Fruit fly (Drosophila melanogaster) whole organism, embryonic: ENCODE data around the gene CG31960.

Experiments
- ATbp ChIP-seq: fragments of 200-800 bp; sonication (Bioruptor generic); optimal IDR thresholded peaks from 2 replicates; lab custom pipeline; 2017; ENCODE audit warnings: missing biosample characterization, mild to moderate bottlenecking, missing genetic modification characterization, missing genetic modification reagents
- Awh ChIP-seq: fragments of 200-800 bp; sonication (Bioruptor generic); IDR thresholded peaks from 2 replicates; pipeline ENCODE4, ENCODE4 v1.3.6; 2022; ENCODE audit warnings: missing biosample characterization, missing genetic modification characterization
- CG10366 ChIP-seq: fragments of 200-800 bp; sonication (Bioruptor generic); IDR thresholded peaks from 2 replicates; pipeline ENCODE4 v1.3.6; 2022; ENCODE audit warnings: missing biosample characterization, missing genetic modification characterization
- CG10654 ChIP-seq: fragments of 200-800 bp; sonication (Bioruptor generic); optimal IDR thresholded peaks from 2 replicates; lab custom pipeline; 2016; ENCODE audit warnings: missing biosample characterization, missing genetic modification characterization
- CG11560 ChIP-seq: fragments of 200-800 bp; sonication (Bioruptor generic); IDR thresholded peaks from 3 replicates; pipeline ENCODE4 v1.3.6; 2022; ENCODE audit warnings: missing biosample characterization, missing genetic modification characterization
- CG12769 ChIP-seq: fragments of 200-800 bp; sonication (Bioruptor generic); optimal IDR thresholded peaks from 2 replicates; lab custom pipeline; 2019; ENCODE audit warnings: missing biosample characterization, mild to moderate bottlenecking, missing genetic modification characterization, moderate library complexity
- CG12942 ChIP-seq: fragments of 200-800 bp; sonication (Bioruptor generic); optimal IDR thresholded peaks from 3 replicates; lab custom pipeline; 2016; ENCODE audit warnings: missing biosample characterization, missing genetic modification characterization
- CG2120 ChIP-seq: fragments of 200-800 bp; sonication (Bioruptor generic); optimal IDR thresholded peaks from 3 replicates; lab custom pipeline; 2016; ENCODE audit warnings: missing biosample characterization, missing genetic modification characterization
- CG2199 ChIP-seq: fragments of 200-800 bp; sonication (Bioruptor generic); IDR thresholded peaks from 3 replicates; pipeline ENCODE4 v1.3.6; 2022; ENCODE audit warnings: missing biosample characterization, missing genetic modification characterization
- CG2678 ChIP-seq: fragments of 200-800 bp; sonication (Bioruptor generic); optimal IDR thresholded peaks from 3 replicates; lab custom pipeline; 2019; ENCODE audit warnings: missing biosample characterization, mild to moderate bottlenecking, missing genetic modification characterization, moderate library complexity
- CG31224 ChIP-seq: fragments of 200-800 bp; sonication (Bioruptor generic); IDR thresholded peaks from 2 replicates; pipeline ENCODE4 v1.3.6; 2022; ENCODE audit warnings: missing biosample characterization, missing genetic modification characterization
- CG32767 ChIP-seq: fragments of 200-800 bp; sonication (Bioruptor generic); IDR thresholded peaks from 2 replicates; pipeline ENCODE4 v1.3.6; 2022; ENCODE audit warnings: missing biosample characterization, missing genetic modification characterization
- CG43689 ChIP-seq: fragments of 200-800 bp; sonication (Bioruptor generic); IDR thresholded peaks from 2 replicates; pipeline ENCODE4 v1.3.6; 2022; ENCODE audit warnings: missing biosample characterization, missing genetic modification characterization
- CG4707 ChIP-seq: fragments of 200-800 bp; sonication (Bioruptor generic); optimal IDR thresholded peaks from 2 replicates; lab custom pipeline; 2018; ENCODE audit warnings: missing biosample characterization, mild to moderate bottlenecking, missing genetic modification characterization, moderate library complexity
- CG6254 ChIP-seq: fragments of 200-800 bp; sonication (Bioruptor generic); optimal IDR thresholded peaks from 3 replicates; lab custom pipeline; 2017; ENCODE audit warnings: mild to moderate bottlenecking, missing biosample characterization, missing genetic modification reagents, missing genetic modification characterization
- CG6272 ChIP-seq: fragments of 200-800 bp; sonication (Bioruptor generic); IDR thresholded peaks from 2 replicates; pipeline ENCODE4 v1.3.6; 2022; ENCODE audit warnings: missing biosample characterization, missing genetic modification characterization
- CG7372 ChIP-seq: fragments of 200-800 bp; sonication (Bioruptor generic); IDR thresholded peaks from 2 replicates; pipeline ENCODE4 v1.3.6; 2022; ENCODE audit warnings: missing biosample characterization, missing genetic modification characterization
- CG7839 ChIP-seq: fragments of 200-800 bp; sonication (Bioruptor generic); optimal IDR thresholded peaks from 3 replicates; lab custom pipeline; 2018; ENCODE audit warnings: missing biosample characterization, mild to moderate bottlenecking, missing genetic modification characterization, moderate library complexity
- CG8281 ChIP-seq: fragments of 200-800 bp; sonication (Bioruptor generic); optimal IDR thresholded peaks from 2 replicates; lab custom pipeline; 2018; ENCODE audit warnings: missing biosample characterization, mild to moderate bottlenecking, missing genetic modification characterization, moderate library complexity
- CG9437 ChIP-seq: fragments of 200-800 bp; sonication (Bioruptor generic); optimal IDR thresholded peaks from 2 replicates; lab custom pipeline; 2018; ENCODE audit warnings: missing biosample characterization, mild to moderate bottlenecking, missing genetic modification characterization
- CrebB ChIP-seq: fragments of 200-800 bp; sonication (Bioruptor generic); optimal IDR thresholded peaks from 3 replicates; lab custom pipeline; 2018; ENCODE audit warnings: missing biosample characterization, mild to moderate bottlenecking, missing genetic modification characterization
- Dfd ChIP-seq, 2 experiments: fragments of >200 bp; optimal IDR thresholded peaks; 2 replicates each; lab custom pipeline; 2017; ENCODE audit warnings: missing biosample characterization in 2 of 2, missing genetic modification characterization in 2 of 2
- Doc2 ChIP-seq: fragments of 200-800 bp; sonication (Bioruptor generic); IDR thresholded peaks from 2 replicates; pipeline ENCODE4 v1.3.6; 2022; ENCODE audit warnings: missing biosample characterization, missing genetic modification characterization
- E2f2 ChIP-seq: fragments of 200-800 bp; sonication (Bioruptor generic); IDR thresholded peaks from 2 replicates; pipeline ENCODE4 v1.3.6; 2022; ENCODE audit warnings: missing biosample characterization, missing genetic modification characterization
- Hand ChIP-seq: fragments of 200-800 bp; sonication (Bioruptor generic); optimal IDR thresholded peaks from 2 replicates; lab custom pipeline; 2017; ENCODE audit warnings: mild to moderate bottlenecking, missing biosample characterization, missing genetic modification reagents, missing genetic modification characterization
- HmgZ ChIP-seq: fragments of 200-800 bp; sonication (Bioruptor generic); optimal IDR thresholded peaks from 2 replicates; lab custom pipeline; 2018; ENCODE audit warnings: missing biosample characterization, mild to moderate bottlenecking, missing genetic modification characterization
- Max ChIP-seq: fragments of 200-800 bp; sonication (Bioruptor generic); optimal IDR thresholded peaks from 2 replicates; lab custom pipeline; 2016; ENCODE audit warnings: missing biosample characterization, mild to moderate bottlenecking, missing genetic modification characterization
- Med ChIP-seq: fragments of 200-800 bp; sonication (Bioruptor generic); peaks from one replicate; lab custom pipeline; 2016; ENCODE audit warnings: missing biosample characterization, missing genetic modification characterization, mild to moderate bottlenecking, inconsistent platforms, moderate library complexity
- Myb ChIP-seq: fragments of 200-800 bp; sonication (Bioruptor generic); optimal IDR thresholded peaks from 2 replicates; lab custom pipeline; 2016; ENCODE audit warnings: missing biosample characterization, missing genetic modification characterization
- Optix ChIP-seq: fragments of 200-800 bp; sonication (Bioruptor generic); IDR thresholded peaks from 3 replicates; pipeline ENCODE4 v1.3.6; 2022; ENCODE audit warnings: missing biosample characterization, missing genetic modification characterization
- Sox100B ChIP-seq: fragments of 200-800 bp; sonication (Bioruptor generic); optimal IDR thresholded peaks from 3 replicates; lab custom pipeline; 2018; ENCODE audit warnings: missing biosample characterization, mild to moderate bottlenecking, missing genetic modification characterization
- Spps ChIP-seq: fragments of 200-800 bp; sonication (Bioruptor generic); optimal IDR thresholded peaks from 2 replicates; lab custom pipeline; 2018; ENCODE audit warnings: missing biosample characterization, mild to moderate bottlenecking, missing genetic modification characterization
- Tbp ChIP-seq: fragments of >200 bp; optimal IDR thresholded peaks from 2 replicates; lab custom pipeline; 2018; ENCODE audit warnings: missing biosample characterization, missing genetic modification characterization
- Usf ChIP-seq: fragments of 200-800 bp; sonication (Bioruptor generic); optimal IDR thresholded peaks from 2 replicates; lab custom pipeline; 2017; ENCODE audit warnings: missing genotype, missing biosample characterization, missing genetic modification characterization
- YL-1 ChIP-seq: fragments of 200-800 bp; sonication (Bioruptor generic); optimal IDR thresholded peaks from 3 replicates; lab custom pipeline; 2017; ENCODE audit warnings: missing biosample characterization, mild to moderate bottlenecking, missing genetic modification characterization
- bcd ChIP-seq: fragments of 200-800 bp; sonication (Bioruptor generic); optimal IDR thresholded peaks from 2 replicates; lab custom pipeline; 2017; ENCODE audit warnings: missing biosample characterization, mild to moderate bottlenecking, missing genetic modification characterization
- gce ChIP-seq: fragments of 200-800 bp; sonication (Bioruptor generic); IDR thresholded peaks from 3 replicates; pipeline ENCODE4 v1.3.6; 2022; ENCODE audit warnings: missing biosample characterization, missing genetic modification characterization
- gfzf ChIP-seq: fragments of 200-800 bp; sonication (Bioruptor generic); optimal IDR thresholded peaks from 2 replicates; lab custom pipeline; 2016; ENCODE audit warnings: missing biosample characterization, mild to moderate bottlenecking, missing genetic modification characterization, moderate library complexity
- jigr1 ChIP-seq: fragments of 200-800 bp; sonication (Bioruptor generic); IDR thresholded peaks from 3 replicates; pipeline ENCODE4 v1.3.6; 2022; ENCODE audit warnings: missing biosample characterization, missing genetic modification characterization
- jing ChIP-seq: fragments of 200-800 bp; sonication (Bioruptor generic); optimal IDR thresholded peaks from 2 replicates; lab custom pipeline; 2018; ENCODE audit warnings: missing biosample characterization, mild to moderate bottlenecking, missing genetic modification characterization
- knrl ChIP-seq: fragments of 200-800 bp; sonication (Bioruptor generic); IDR thresholded peaks from 3 replicates; pipeline ENCODE4 v1.3.6; 2022; ENCODE audit warnings: missing biosample characterization, missing genetic modification characterization; ENCODE audit not compliant: partially characterized antibody
- lola ChIP-seq, 3 experiments: fragments of >200 bp in 2 of 3; fragments of 200-800 bp in 1 of 3; sonication (Bioruptor generic) in 1 of 3; optimal IDR thresholded peaks; 2 replicates each; lab custom pipeline; 2017 to 2019; ENCODE audit warnings: missing biosample characterization in 3 of 3, missing genetic modification characterization in 3 of 3, mild to moderate bottlenecking in 1 of 3, moderate library complexity in 1 of 3
- oc ChIP-seq: fragments of 200-800 bp; sonication (Bioruptor generic); optimal IDR thresholded peaks from 2 replicates; lab custom pipeline; 2018; ENCODE audit warnings: missing biosample characterization, mild to moderate bottlenecking, missing genetic modification characterization, moderate library complexity
- org-1 ChIP-seq: fragments of 200-800 bp; sonication (Bioruptor generic); optimal IDR thresholded peaks from 2 replicates; lab custom pipeline; 2017; ENCODE audit warnings: missing biosample characterization, missing genetic modification characterization
- pnt ChIP-seq: fragments of 200-800 bp; sonication (Bioruptor generic); optimal IDR thresholded peaks from 3 replicates; lab custom pipeline; 2016; ENCODE audit warnings: missing biosample characterization, missing genetic modification characterization
- salm ChIP-seq: fragments of 200-800 bp; sonication (Bioruptor generic); optimal IDR thresholded peaks from 2 replicates; lab custom pipeline; 2018; ENCODE audit warnings: missing biosample characterization, mild to moderate bottlenecking, missing genetic modification characterization
- slp2 ChIP-seq: fragments of 200-800 bp; sonication (Bioruptor generic); optimal IDR thresholded peaks from 2 replicates; lab custom pipeline; 2016; ENCODE audit warnings: missing biosample characterization, missing genetic modification characterization
- zfh2 ChIP-seq: fragments of 200-800 bp; sonication (Bioruptor generic); optimal IDR thresholded peaks from 2 replicates; lab custom pipeline; 2016; ENCODE audit warnings: missing biosample characterization, missing genetic modification characterization

The CG31960 gene

DNA sequence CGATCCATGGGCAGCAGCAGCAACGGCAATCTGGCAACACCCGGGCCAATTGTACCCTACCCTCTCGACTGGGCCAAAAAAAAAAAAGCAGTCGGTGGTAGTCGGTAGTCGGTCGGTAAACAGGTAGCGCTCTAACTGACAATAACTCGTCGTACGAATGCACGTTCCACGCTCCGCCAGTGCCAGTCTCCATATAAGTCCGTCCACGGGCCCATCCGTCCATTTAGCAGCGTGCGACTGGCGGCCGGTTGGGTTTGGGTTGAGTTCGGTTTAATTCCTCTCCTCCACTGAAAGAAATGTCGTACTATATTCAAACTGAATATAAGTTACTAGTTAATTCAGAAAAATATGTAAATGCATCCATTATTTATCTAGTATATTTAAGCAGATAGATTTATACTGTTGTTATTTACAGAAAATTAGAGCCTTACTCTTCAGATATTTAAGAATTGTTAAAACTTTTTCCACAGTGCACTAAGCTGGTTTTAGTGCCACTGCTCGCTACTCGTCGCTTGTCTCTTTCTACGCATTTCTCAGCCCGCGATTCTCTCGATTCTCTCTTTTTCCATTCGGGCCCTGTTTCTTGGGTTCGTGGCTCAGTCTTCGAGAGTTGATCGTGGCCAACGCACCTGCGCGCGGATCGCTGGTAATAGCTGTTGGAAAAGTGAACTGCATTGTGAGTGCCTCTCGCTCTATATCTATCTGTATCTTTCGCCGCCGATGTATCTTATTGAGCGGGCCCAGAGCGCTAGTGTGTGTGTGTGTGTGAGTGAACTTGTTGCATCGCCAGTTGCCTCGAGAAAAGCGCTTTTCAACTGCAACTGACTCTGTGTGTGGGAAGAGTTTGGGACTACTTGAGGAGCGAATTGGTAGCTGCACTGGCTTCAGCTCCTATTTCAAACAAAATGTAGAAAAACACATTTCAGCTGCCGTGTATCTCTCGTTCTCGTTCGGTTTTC is 13.4 kb upstream of the CG31960 start, which contains the start of gene bowl (continued):
- no peak; the same call in 2 of the 3 replicates for TF ChIP-seq knrl (GFP tag; lab: Robert Waterston, UW)
- TF ChIP-seq CG12769 (tag; lab: Kevin White, UChicago), result peak; percentile 95
- TF ChIP-seq CG32767 (GFP tag; lab: Robert Waterston, UW), result peak; percentile 97
- peak; percentile 97 for TF ChIP-seq CG2120
- TF ChIP-seq E2f2, result peak; percentile 84
- peak; percentile 94 for TF ChIP-seq Med (GFP tag; lab: Kevin White, UChicago)
- peak; percentile 92 for TF ChIP-seq slp2
- TF ChIP-seq CrebB (tag; lab: Kevin White, UChicago), result peak; percentile 96
- TF ChIP-seq CG6272, result peak; percentile 91
- no peak for TF ChIP-seq Dfd (GFP tag; optimal IDR thresholded peaks at IDR 0.05; lab: Kevin White, UChicago)
- TF ChIP-seq pnt (GFP tag; lab: Kevin White, UChicago), result peak; percentile 91
- TF ChIP-seq CG9437 (GFP tag; lab: Kevin White, UChicago), result peak; percentile 91
- TF ChIP-seq CG10654 (GFP tag; lab: Kevin White, UChicago), result peak; percentile 85
- peak; percentile 95 for TF ChIP-seq ATbp (GFP tag; lab: Kevin White, UChicago)
- peak; percentile 89 for TF ChIP-seq Hand
- TF ChIP-seq jing (GFP tag; lab: Kevin White, UChicago), result peak; percentile 89
- TF ChIP-seq CG7839 (tag; lab: Kevin White, UChicago), result peak; percentile 98
- TF ChIP-seq Tbp, result no peak
- peak; percentile 88 for TF ChIP-seq CG31224
- peak; percentile 86 for TF ChIP-seq HmgZ
- TF ChIP-seq CG8281, result peak; percentile 73
- peak; percentile 91 for TF ChIP-seq bcd
- peak; percentile 91; the same call in 2 of the 3 replicates for TF ChIP-seq jigr1 (GFP tag; lab: Robert Waterston, UW)
- peak; percentile 97 for TF ChIP-seq oc (tag; lab: Kevin White, UChicago)
- TF ChIP-seq Usf (GFP tag; lab: Kevin White, UChicago), result peak; percentile 92
- TF ChIP-seq CG12942 (GFP tag; lab: Kevin White, UChicago), result peak; percentile 91
- TF ChIP-seq org-1 (GFP tag; lab: Kevin White, UChicago), result peak; percentile 96
- peak; percentile 11; the same call in 1 of the 3 replicates for TF ChIP-seq CG2199
- TF ChIP-seq YL-1 (GFP tag; lab: Kevin White, UChicago), result peak; percentile 70
- peak; percentile 84 for TF ChIP-seq zfh2
- peak; percentile 83 for TF ChIP-seq Optix (GFP tag; lab: Robert Waterston, UW)
- TF ChIP-seq gfzf (GFP tag; lab: Kevin White, UChicago), result no peak
- TF ChIP-seq lola (GFP tag; optimal IDR thresholded peaks at IDR 0.05; lab: Kevin White, UChicago), result peak in 1 of 3 experiments; percentile 99
- peak; percentile 95 for TF ChIP-seq CG10366
- TF ChIP-seq Spps (tag; lab: Kevin White, UChicago), result peak; percentile 89
- peak; percentile 92 for TF ChIP-seq Max (GFP tag; lab: Kevin White, UChicago)
- peak; percentile 90 for TF ChIP-seq CG43689
- TF ChIP-seq CG6254 (GFP tag; lab: Kevin White, UChicago), result peak; percentile 87
- TF ChIP-seq CG2678 (tag; lab: Kevin White, UChicago), result peak; percentile 95
- TF ChIP-seq CG7372 (GFP tag; lab: Robert Waterston, UW), result peak; percentile 93
- peak; percentile 87 for TF ChIP-seq CG11560
- peak; percentile 93 for TF ChIP-seq salm
- TF ChIP-seq Sox100B (GFP tag; lab: Kevin White, UChicago), result peak; percentile 87
- peak; percentile 79 for TF ChIP-seq Myb (GFP tag; lab: Kevin White, UChicago)
- TF ChIP-seq CG4707, result peak; percentile 91
- peak; percentile 75; the same call in 1 of the 2 replicates for TF ChIP-seq Doc2 (GFP tag; lab: Robert Waterston, UW)
- peak; percentile 94 for TF ChIP-seq gce (GFP tag; lab: Robert Waterston, UW)
- peak; percentile 97 for TF ChIP-seq Awh (GFP tag; lab: Robert Waterston, UW)
